Worm (Caenorhabditis elegans) whole organism, late embryonic: ENCODE results near the gene puf-11.

Source experiments
- K02D7.2 ChIP-seq: sonication (generic microtip); optimal IDR thresholded peaks from 2 replicates; lab custom pipeline; 2017; ENCODE audit warnings: mild to moderate bottlenecking, missing genetic modification characterization, missing compliant biosample characterization
- Y22D7AL.16 ChIP-seq: sonication (generic microtip); optimal IDR thresholded peaks from 2 replicates; lab custom pipeline; 2016; ENCODE audit warnings: missing genetic modification characterization, missing compliant biosample characterization
- ahr-1 ChIP-seq: sonication (generic microtip); optimal IDR thresholded peaks from 2 replicates; lab custom pipeline; 2016; ENCODE audit warnings: missing genetic modification characterization, missing compliant biosample characterization
- ceh-14 ChIP-seq: sonication (generic microtip); optimal IDR thresholded peaks from 2 replicates; lab custom pipeline; 2016; ENCODE audit warnings: missing genotype, missing genetic modification characterization, missing compliant biosample characterization
- ceh-24 ChIP-seq: sonication (generic microtip); optimal IDR thresholded peaks from 2 replicates; lab custom pipeline; 2016; ENCODE audit warnings: mild to moderate bottlenecking, missing genetic modification characterization, missing compliant biosample characterization
- ceh-31 ChIP-seq: sonication (generic microtip); optimal IDR thresholded peaks from 2 replicates; lab custom pipeline; 2016; ENCODE audit warnings: missing genetic modification characterization, missing compliant biosample characterization
- ceh-34 ChIP-seq: sonication (generic microtip); optimal IDR thresholded peaks from 2 replicates; lab custom pipeline; 2016; ENCODE audit warnings: mild to moderate bottlenecking, missing genetic modification characterization, missing compliant biosample characterization
- ceh-6 ChIP-seq: fragments of 200-800 bp; sonication (Bioruptor generic); optimal IDR thresholded peaks from 2 replicates; lab custom pipeline; 2018; ENCODE audit warnings: mild to moderate bottlenecking, missing genetic modification characterization, missing compliant biosample characterization
- che-1 ChIP-seq: sonication (generic microtip); optimal IDR thresholded peaks from 2 replicates; lab custom pipeline; 2016; ENCODE audit warnings: mild to moderate bottlenecking, missing genetic modification characterization, missing compliant biosample characterization
- dmd-4 ChIP-seq: sonication (generic microtip); optimal IDR thresholded peaks from 2 replicates; lab custom pipeline; 2016; ENCODE audit warnings: borderline replicate concordance, missing genetic modification characterization, missing compliant biosample characterization
- dve-1 ChIP-seq: sonication (generic microtip); optimal IDR thresholded peaks from 2 replicates; lab custom pipeline; 2017; ENCODE audit warnings: antibody characterized with exemption, mild to moderate bottlenecking, missing genetic modification characterization, missing compliant biosample characterization
- elt-2 ChIP-seq: sonication (generic microtip); optimal IDR thresholded peaks from 2 replicates; lab custom pipeline; 2016; ENCODE audit warnings: missing genetic modification reagents, missing genetic modification characterization, missing compliant biosample characterization
- eyg-1 ChIP-seq: sonication (generic microtip); optimal IDR thresholded peaks from 2 replicates; lab custom pipeline; 2016; ENCODE audit warnings: missing genotype, missing genetic modification characterization, missing compliant biosample characterization
- fax-1 ChIP-seq: sonication (generic microtip); optimal IDR thresholded peaks from 2 replicates; lab custom pipeline; 2016; ENCODE audit warnings: missing genotype, missing genetic modification characterization, missing compliant biosample characterization
- fkh-10 ChIP-seq: fragments of 150-350 bp; optimal IDR thresholded peaks from 2 replicates; lab custom pipeline; 2014; ENCODE audit warnings: missing biosample characterization, missing genetic modification reagents, missing genetic modification characterization
- fkh-6 ChIP-seq: sonication (generic microtip); optimal IDR thresholded peaks from 2 replicates; lab custom pipeline; 2016; ENCODE audit warnings: missing genetic modification characterization, missing compliant biosample characterization
- hlh-30 ChIP-seq: sonication (generic microtip); optimal IDR thresholded peaks from 2 replicates; lab custom pipeline; 2017; ENCODE audit warnings: antibody characterized with exemption, missing genetic modification characterization, missing compliant biosample characterization; ENCODE audit not compliant: insufficient read depth
- hlh-6 ChIP-seq: sonication (generic microtip); optimal IDR thresholded peaks from 2 replicates; lab custom pipeline; 2016; ENCODE audit warnings: missing genotype, missing genetic modification characterization, missing compliant biosample characterization
- lim-6 ChIP-seq: sonication (generic microtip); optimal IDR thresholded peaks from 2 replicates; lab custom pipeline; 2016; ENCODE audit warnings: missing genetic modification characterization, missing compliant biosample characterization
- nfya-1 ChIP-seq: sonication (generic microtip); optimal IDR thresholded peaks from 2 replicates; lab custom pipeline; 2017; ENCODE audit warnings: missing genetic modification characterization, mild to moderate bottlenecking, missing compliant biosample characterization, antibody characterized with exemption, moderate library complexity
- nhr-11 ChIP-seq: fragments of 150-350 bp; optimal IDR thresholded peaks from 2 replicates; lab custom pipeline; 2014; ENCODE audit warnings: missing biosample characterization, missing genetic modification characterization
- pag-3 ChIP-seq: sonication (generic microtip); optimal IDR thresholded peaks from 2 replicates; lab custom pipeline; 2016; ENCODE audit warnings: missing compliant biosample characterization, missing genetic modification characterization, borderline replicate concordance
- pat-9 ChIP-seq: fragments of 200-800 bp; sonication (Bioruptor generic); optimal IDR thresholded peaks from 2 replicates; lab custom pipeline; 2018; ENCODE audit warnings: mild to moderate bottlenecking, missing genetic modification characterization, moderate library complexity, missing compliant biosample characterization
- pha-2 ChIP-seq: sonication (generic microtip); optimal IDR thresholded peaks from 2 replicates; lab custom pipeline; 2017; ENCODE audit warnings: mild to moderate bottlenecking, missing genetic modification characterization, missing compliant biosample characterization
- pros-1 ChIP-seq: fragments of 150-350 bp; optimal IDR thresholded peaks from 2 replicates; lab custom pipeline; 2014; ENCODE audit warnings: missing biosample characterization, missing genetic modification reagents, missing genetic modification characterization
- sdc-2 ChIP-seq: sonication (generic microtip); optimal IDR thresholded peaks from 2 replicates; lab custom pipeline; 2016; ENCODE audit warnings: missing genotype, missing genetic modification characterization, missing compliant biosample characterization
- sox-4 ChIP-seq: sonication (generic microtip); optimal IDR thresholded peaks from 2 replicates; lab custom pipeline; 2017; ENCODE audit warnings: mild to moderate bottlenecking, missing genetic modification characterization, inconsistent platforms, missing compliant biosample characterization
- syd-9 ChIP-seq: sonication (generic microtip); optimal IDR thresholded peaks from 2 replicates; lab custom pipeline; 2016; ENCODE audit warnings: mild to moderate bottlenecking, missing genetic modification characterization, moderate library complexity, missing compliant biosample characterization
- unc-3 ChIP-seq, 2 experiments: fragments of 200-800 bp in 1 of 2; sonication (Bioruptor generic) in 1 of 2; sonication (generic microtip) in 1 of 2; conservative IDR thresholded peaks in 1 of 2; optimal IDR thresholded peaks in 1 of 2; 2 replicates each; pipeline versions ENCODE4 v1.3.6 to Lab custom; 2016 to 2022; ENCODE audit warnings: missing compliant biosample characterization in 2 of 2, missing genetic modification characterization in 2 of 2, missing genetic modification reagents in 1 of 2
- unc-55 ChIP-seq: sonication (generic microtip); optimal IDR thresholded peaks from 2 replicates; lab custom pipeline; 2017; ENCODE audit warnings: missing biosample characterization, missing genetic modification reagents, missing genetic modification characterization
- ztf-16 ChIP-seq: sonication (generic microtip); optimal IDR thresholded peaks from 2 replicates; lab custom pipeline; 2017; ENCODE audit warnings: missing genetic modification characterization, missing compliant biosample characterization

The puf-11 gene

DNA sequence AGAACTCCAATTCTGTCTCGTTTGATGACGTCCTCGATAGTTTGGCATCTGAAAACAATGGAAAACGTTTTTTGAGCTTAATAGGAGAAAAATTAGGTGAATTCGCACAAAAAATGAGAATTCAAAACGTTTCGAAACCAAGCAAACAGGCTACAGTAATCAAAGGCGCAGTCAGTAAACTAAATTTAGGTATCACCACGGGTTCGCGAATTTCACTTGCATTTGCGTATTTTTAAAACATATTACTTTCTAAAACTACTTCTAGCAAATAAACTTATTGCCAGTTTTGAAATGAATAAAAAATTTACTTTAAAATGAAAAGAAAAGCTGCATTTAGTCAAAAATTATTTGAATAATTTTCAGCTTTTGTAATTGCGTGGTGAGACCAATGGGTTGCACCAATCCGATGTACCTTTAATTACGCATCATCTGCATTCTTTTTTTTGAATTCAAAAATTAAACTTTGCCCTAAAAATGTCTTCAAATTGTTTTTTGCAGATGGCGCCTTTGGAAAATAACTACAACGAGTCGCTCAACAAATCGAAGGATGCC, 2.3 kb upstream of the puf-11 start, which contains the start of the genes Y73B6BL.23 and htp-2:
Gene Y73B6BL.23, minus strand, starts transcription at position 51 of the 552 bp plus-strand sequence.
Gene htp-2, plus strand, starts transcription at position 492 of the 552 bp plus-strand sequence.
- TF ChIP-seq ceh-31 (tag; lab: Kevin White, UChicago), result no peak
- no peak for TF ChIP-seq ceh-14 (tag; lab: Kevin White, UChicago)
- no peak for TF ChIP-seq ztf-16 (tag; lab: Kevin White, UChicago)
- no peak for TF ChIP-seq lim-6
- TF ChIP-seq nfya-1 (tag; lab: Kevin White, UChicago), result no peak
- no peak for TF ChIP-seq unc-3 (GFP tag; conservative IDR thresholded peaks at IDR 0.05; lab: Robert Waterston, UW)
- no peak for TF ChIP-seq unc-3 (tag; optimal IDR thresholded peaks at IDR 0.05; lab: Kevin White, UChicago)
- TF ChIP-seq elt-2 (tag; lab: Kevin White, UChicago), result no peak
- TF ChIP-seq sox-4, result no peak
- no peak for TF ChIP-seq hlh-30 (tag; lab: Kevin White, UChicago)
- TF ChIP-seq, all 69 proteins: peak for 0

DNA sequence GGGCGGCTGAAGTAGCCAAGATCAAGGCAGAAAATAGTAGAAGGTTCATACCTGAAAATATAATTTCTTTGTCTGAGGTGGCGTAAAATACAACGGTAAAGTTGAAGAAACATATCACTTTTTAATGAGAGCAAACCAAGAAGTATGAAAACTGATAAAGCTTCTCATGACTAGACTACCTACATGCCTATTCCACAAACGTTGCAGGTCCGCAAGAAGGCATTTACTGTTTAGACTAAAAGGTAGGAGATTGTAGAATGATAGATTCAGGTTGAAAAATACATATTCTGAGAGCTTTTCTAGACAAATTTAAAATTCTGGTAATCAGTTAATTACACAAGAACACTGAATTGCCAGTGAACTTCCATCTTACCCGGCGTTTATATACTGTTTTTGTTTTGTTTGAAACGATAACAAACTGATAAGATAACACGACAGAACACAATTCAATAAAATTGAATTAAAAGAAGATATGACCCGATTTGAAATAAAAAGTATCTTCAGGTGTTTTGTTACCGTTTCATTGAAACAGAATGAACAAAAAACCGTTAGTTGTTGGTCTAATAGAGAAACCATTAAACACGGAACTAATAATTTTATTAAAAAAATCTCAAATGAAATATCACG, 4.8 kb downstream of the puf-11 start, which contains the start of gene acp-6:
Gene acp-6, minus strand, starts transcription at position 51 of the 627 bp plus-strand sequence.
- no peak for TF ChIP-seq sdc-2
- TF ChIP-seq ceh-24, result no peak
- no peak for TF ChIP-seq fkh-6 (tag; lab: Kevin White, UChicago)
- TF ChIP-seq ceh-34 (tag; lab: Kevin White, UChicago), result no peak
- no peak for TF ChIP-seq nfya-1 (tag; lab: Kevin White, UChicago)
- no peak for TF ChIP-seq hlh-6 (tag; lab: Kevin White, UChicago)
- TF ChIP-seq, all 69 proteins: peak for 0

DNA sequence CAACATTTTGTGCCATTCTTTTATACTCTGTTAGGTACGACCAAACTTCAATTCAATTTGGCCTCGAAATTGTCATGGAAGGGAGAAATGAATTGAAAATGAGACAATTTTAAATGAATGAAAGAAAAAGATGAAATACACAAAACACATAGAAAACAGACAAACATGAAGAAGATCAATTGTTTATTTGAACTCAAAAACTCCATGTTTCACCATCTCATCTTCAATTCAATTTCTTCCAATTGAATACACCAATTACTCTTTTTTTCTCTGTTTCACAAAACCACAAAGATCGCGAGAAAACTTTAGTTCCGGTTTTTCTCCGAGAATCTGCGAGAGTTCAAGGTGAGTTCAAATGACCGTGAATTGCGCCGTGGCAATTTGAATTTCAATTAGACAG, 5.8 kb downstream of the puf-11 start:
- TF ChIP-seq K02D7.2 (tag; lab: Kevin White, UChicago), result no peak
- TF ChIP-seq fkh-10, result no peak
- TF ChIP-seq ceh-6 (GFP tag; lab: Kevin White, UChicago), result no peak
- no peak for TF ChIP-seq ceh-34 (tag; lab: Kevin White, UChicago)
- no peak for TF ChIP-seq ceh-14 (tag; lab: Kevin White, UChicago)
- no peak for TF ChIP-seq fax-1 (tag; lab: Kevin White, UChicago)
- no peak for TF ChIP-seq pros-1 (tag; lab: Kevin White, UChicago)
- no peak for TF ChIP-seq ahr-1 (tag; lab: Kevin White, UChicago)
- no peak for TF ChIP-seq nhr-11 (tag; lab: Kevin White, UChicago)
- TF ChIP-seq pag-3 (tag; lab: Kevin White, UChicago), result no peak
- no peak for TF ChIP-seq pha-2
- no peak for TF ChIP-seq hlh-30 (tag; lab: Kevin White, UChicago)
- TF ChIP-seq che-1 (tag; lab: Kevin White, UChicago), result no peak
- no peak for TF ChIP-seq unc-55 (GFP tag; lab: Kevin White, UChicago)
- TF ChIP-seq syd-9, result no peak
- no peak for TF ChIP-seq sdc-2
- no peak for TF ChIP-seq dmd-4 (tag; lab: Kevin White, UChicago)
- no peak for TF ChIP-seq eyg-1 (tag; lab: Kevin White, UChicago)
- TF ChIP-seq ceh-24, result no peak

DNA sequence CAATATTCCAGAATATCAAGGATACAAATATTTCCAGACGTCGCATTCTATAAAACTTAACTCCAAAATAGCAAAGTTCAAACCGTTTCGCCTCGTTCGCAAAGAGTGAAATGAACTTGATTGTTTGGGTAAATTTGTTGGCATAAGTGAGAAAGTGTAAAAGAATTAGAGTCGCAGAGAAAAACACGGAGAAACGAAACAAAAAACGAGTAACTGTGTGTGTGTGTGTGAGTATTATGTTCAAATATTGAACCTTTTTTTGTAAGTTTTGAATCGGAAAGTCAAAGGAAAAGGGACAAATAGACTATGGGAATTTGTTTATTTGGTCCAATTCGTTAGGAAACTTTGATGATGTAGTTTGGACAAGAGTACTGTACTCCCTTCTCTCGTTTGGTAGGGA, 10.2 kb downstream of the puf-11 start, which contains the start of gene acp-7:
Gene acp-7, minus strand, starts transcription at position 101 of the 400 bp plus-strand sequence.
- TF ChIP-seq Y22D7AL.16 (tag; lab: Kevin White, UChicago), result no peak

DNA sequence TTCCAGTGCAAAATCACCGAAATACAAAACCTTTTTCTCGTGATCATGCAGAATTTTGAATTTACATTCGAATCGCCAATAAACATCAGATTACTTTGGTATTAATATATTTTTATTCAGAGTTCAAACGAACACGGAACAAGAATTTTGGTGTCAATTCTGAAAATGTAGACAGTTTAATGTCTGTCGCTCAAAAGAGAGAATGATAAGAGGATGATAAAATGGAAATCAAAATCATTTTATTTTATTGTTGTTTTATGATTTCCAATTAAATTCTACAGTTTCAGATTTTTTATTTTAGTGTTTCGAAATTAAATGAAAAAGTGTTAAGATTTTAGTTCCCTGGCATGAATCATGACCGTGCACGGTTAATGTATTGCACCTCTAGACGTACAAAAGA, 11.0 kb downstream of the puf-11 start:
- TF ChIP-seq pat-9 (tag; lab: Kevin White, UChicago) (no peak), lim-6 (no peak), dve-1 (tag; lab: Kevin White, UChicago) (no peak)
